Worm (Caenorhabditis elegans): ENCODE data around the gene F01F1.3.
A peak's percentile ranks its signal among the peaks of the same experiment; 100 is the strongest.

The F01F1.3 gene

ce11 chrIII:5833376-5833775, 38.4 kb upstream of the F01F1.3 start, which contains the start of the genes R12B2.13 and mdt-15:
TSS of gene R12B2.13 (minus strand) at chrIII:5833476.
TSS of gene mdt-15 (minus strand) at chrIII:5833751.
- no peak for TF ChIP-seq C38D4.7 (GFP tag; optimal IDR thresholded peaks at IDR 0.05)
- no peak for TF ChIP-seq eyg-1 (tag; optimal IDR thresholded peaks at IDR 0.05)
- no peak for TF ChIP-seq elt-2 (tag; optimal IDR thresholded peaks at IDR 0.05)
- no peak for TF ChIP-seq ceh-18 (tag; optimal IDR thresholded peaks at IDR 0.05)
- TF ChIP-seq ceh-30 (tag; optimal IDR thresholded peaks at IDR 0.05): no peak
- TF ChIP-seq pha-2 (tag; optimal IDR thresholded peaks at IDR 0.05): no peak
- TF ChIP-seq fkh-6 (tag; optimal IDR thresholded peaks at IDR 0.05): no peak
- TF ChIP-seq Y22D7AL.16 (tag; optimal IDR thresholded peaks at IDR 0.05): no peak
- TF ChIP-seq nhr-11 (tag; optimal IDR thresholded peaks at IDR 0.05): no peak
- no peak for TF ChIP-seq F13H6.1 (tag; optimal IDR thresholded peaks at IDR 0.05)
- no peak for TF ChIP-seq pqm-1 (tag; optimal IDR thresholded peaks at IDR 0.05)
- no peak for TF ChIP-seq sdc-2 (tag; optimal IDR thresholded peaks at IDR 0.05)
- TF ChIP-seq pax-1 (tag; optimal IDR thresholded peaks at IDR 0.05): no peak
- no peak for TF ChIP-seq rnt-1 (tag; optimal IDR thresholded peaks at IDR 0.05)
- TF ChIP-seq hlh-30 (tag; optimal IDR thresholded peaks at IDR 0.05; ENCODE audit: insufficient read depth): no peak
- TF ChIP-seq pat-9 (tag; optimal IDR thresholded peaks at IDR 0.05): no peak
- no peak for TF ChIP-seq syd-9 (tag; optimal IDR thresholded peaks at IDR 0.05)

ce11 chrIII:5834053-5834452, 37.7 kb upstream of the F01F1.3 start, which contains the start of gene R12B2.6:
TSS of gene R12B2.6 (minus strand) at chrIII:5834153.
- TF ChIP-seq npax-4 (tag; optimal IDR thresholded peaks at IDR 0.05) (no peak), nhr-232 (tag; optimal IDR thresholded peaks at IDR 0.05) (no peak), fax-1 (tag; optimal IDR thresholded peaks at IDR 0.05) (no peak), F13H6.1 (tag; optimal IDR thresholded peaks at IDR 0.05) (no peak), ets-4 (tag; optimal IDR thresholded peaks at IDR 0.05) (no peak), K02D7.2 (tag; optimal IDR thresholded peaks at IDR 0.05) (no peak), mec-3 (tag; optimal IDR thresholded peaks at IDR 0.05; ENCODE audit: borderline replicate concordance) (no peak), rnt-1 (tag; optimal IDR thresholded peaks at IDR 0.05) (no peak), unc-86 (tag; optimal IDR thresholded peaks at IDR 0.05) (no peak), unc-55 (GFP tag; optimal IDR thresholded peaks at IDR 0.05) (no peak), nhr-11 (tag; optimal IDR thresholded peaks at IDR 0.05) (no peak), che-1 (tag; optimal IDR thresholded peaks at IDR 0.05) (no peak), pag-3 (tag; optimal IDR thresholded peaks at IDR 0.05; ENCODE audit: borderline replicate concordance) (no peak), zip-5 (tag; optimal IDR thresholded peaks at IDR 0.05) (no peak), ceh-24 (tag; optimal IDR thresholded peaks at IDR 0.05) (no peak)

ce11 chrIII:5834663-5835062, 37.1 kb upstream of the F01F1.3 start:
- TF ChIP-seq T23F11.4 (GFP tag; optimal IDR thresholded peaks at IDR 0.05): no peak
- TF ChIP-seq F13H6.1 (tag; optimal IDR thresholded peaks at IDR 0.05): no peak
- no peak for TF ChIP-seq ceh-9 (tag; optimal IDR thresholded peaks at IDR 0.05)
- TF ChIP-seq pag-3 (tag; optimal IDR thresholded peaks at IDR 0.05; ENCODE audit: borderline replicate concordance): no peak
- TF ChIP-seq unc-42 (tag; optimal IDR thresholded peaks at IDR 0.05): peak; percentile 61
- no peak for TF ChIP-seq ama-1 (optimal IDR thresholded peaks at IDR 0.05)
- TF ChIP-seq odd-2 (tag; optimal IDR thresholded peaks at IDR 0.05): no peak
- no peak for TF ChIP-seq unc-3 (GFP tag; conservative IDR thresholded peaks at IDR 0.05)
- no peak for TF ChIP-seq unc-3 (tag; optimal IDR thresholded peaks at IDR 0.05)
- TF ChIP-seq fkh-10 (GFP tag; optimal IDR thresholded peaks at IDR 0.05): no peak

ce11 chrIII:5835163-5835871, 36.4 kb upstream of the F01F1.3 start:
- TF ChIP-seq tbx-7 (tag; optimal IDR thresholded peaks at IDR 0.05) (no peak), ama-1 (optimal IDR thresholded peaks at IDR 0.05) (no peak), ceh-6 (GFP tag; optimal IDR thresholded peaks at IDR 0.05) (no peak), elt-2 (tag; optimal IDR thresholded peaks at IDR 0.05) (peak; percentile 89), eyg-1 (tag; optimal IDR thresholded peaks at IDR 0.05) (no peak), pag-3 (tag; optimal IDR thresholded peaks at IDR 0.05; ENCODE audit: borderline replicate concordance) (no peak), tbx-2 (tag; optimal IDR thresholded peaks at IDR 0.05) (no peak), unc-86 (tag; optimal IDR thresholded peaks at IDR 0.05) (no peak), C08G9.2 (tag; optimal IDR thresholded peaks at IDR 0.05) (peak; percentile 46), ceh-22 (tag; optimal IDR thresholded peaks at IDR 0.05) (no peak), pros-1 (tag; optimal IDR thresholded peaks at IDR 0.05) (no peak), hlh-13 (GFP tag; optimal IDR thresholded peaks at IDR 0.05) (no peak), che-1 (tag; optimal IDR thresholded peaks at IDR 0.05) (no peak), ztf-16 (tag; optimal IDR thresholded peaks at IDR 0.05) (no peak), pat-9 (tag; optimal IDR thresholded peaks at IDR 0.05) (no peak), madf-2 (tag; optimal IDR thresholded peaks at IDR 0.05) (no peak), sox-2 (GFP tag; IDR thresholded peaks at IDR 0.05) (no peak), ets-4 (tag; optimal IDR thresholded peaks at IDR 0.05) (peak; percentile 26), ceh-18 (tag; optimal IDR thresholded peaks at IDR 0.05) (peak; percentile 63), zip-5 (tag; optimal IDR thresholded peaks at IDR 0.05) (no peak), fkh-6 (tag; optimal IDR thresholded peaks at IDR 0.05) (no peak)

Measured in whole organism, late embryonic.